Fruit fly (Drosophila melanogaster): Measurements from ENCODE around the gene CG3982.

CG3982 gene

DNA sequence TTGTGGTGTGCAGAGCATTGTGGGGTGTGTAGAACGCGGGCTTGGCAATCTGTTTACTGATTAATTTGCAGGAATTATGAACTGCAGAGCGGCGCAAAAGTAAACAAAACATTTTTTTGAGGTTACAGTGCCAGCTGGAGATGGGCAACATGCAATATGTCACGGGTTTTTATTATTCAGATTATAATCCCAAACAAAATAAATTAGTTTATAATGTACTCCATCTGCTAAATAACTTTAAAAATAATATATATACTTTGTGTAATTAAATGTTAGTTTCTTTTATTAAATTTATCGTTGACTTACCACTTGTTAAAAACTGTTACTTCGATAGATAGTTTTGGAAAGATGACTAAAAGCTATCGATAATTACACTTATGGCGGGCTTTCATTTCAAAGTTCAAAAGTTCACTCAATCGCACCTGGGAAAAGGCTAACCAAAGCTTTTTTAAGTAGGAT, 46.3 kb downstream of the CG3982 start, which contains the start of gene Fdx1 (continued):
- TF ChIP-seq CG14965 (GFP tag; optimal IDR thresholded peaks at IDR 0.05; ENCODE audit: borderline replicate concordance), result no peak
- TF ChIP-seq CG13775 (GFP tag; optimal IDR thresholded peaks at IDR 0.05), result peak; percentile 27
- TF ChIP-seq H15 (GFP tag; IDR thresholded peaks at IDR 0.05), result 0 out of 3 replicates have a peak, but pooled peaks have one; percentile 41
- TF ChIP-seq fru (optimal IDR thresholded peaks at IDR 0.05), result no peak
- TF ChIP-seq CG13894 (tag; optimal IDR thresholded peaks at IDR 0.05), result peak; percentile 33
- no peak for TF ChIP-seq ham (GFP tag; IDR thresholded peaks at IDR 0.05)
- no peak for TF ChIP-seq CG6654 (GFP tag; optimal IDR thresholded peaks at IDR 0.05)
- peak; percentile 8 for TF ChIP-seq CG13624 (GFP tag; optimal IDR thresholded peaks at IDR 0.05)
- TF ChIP-seq z (GFP tag; IDR thresholded peaks at IDR 0.05), result no peak
- peak; percentile 45 for TF ChIP-seq CG2712 (tag; optimal IDR thresholded peaks at IDR 0.05)
- peak in 1 of 2 experiments; percentile 8 for TF ChIP-seq crp (GFP tag; optimal IDR thresholded peaks at IDR 0.05)
- TF ChIP-seq CG14441 (GFP tag; IDR thresholded peaks at IDR 0.05), result 0 out of 2 replicates have a peak, but pooled peaks have one; percentile 29
- peak; percentile 15; the same call in 1 of the 2 replicates for TF ChIP-seq CG32532 (GFP tag; IDR thresholded peaks at IDR 0.05)
- peak; percentile 34 for TF ChIP-seq CG4820 (GFP tag; optimal IDR thresholded peaks at IDR 0.05)
- TF ChIP-seq Doc3 (GFP tag; IDR thresholded peaks at IDR 0.05; ENCODE audit: partially characterized antibody), result peak; percentile 64
- TF ChIP-seq row (GFP tag; IDR thresholded peaks at IDR 0.05), result peak; percentile 84
- TF ChIP-seq Meics (GFP tag; optimal IDR thresholded peaks at IDR 0.05), result peak; percentile 42
- TF ChIP-seq CG2199 (GFP tag; IDR thresholded peaks at IDR 0.05), result no peak
- TF ChIP-seq btn (GFP tag; optimal IDR thresholded peaks at IDR 0.05), result no peak
- TF ChIP-seq CG15073 (GFP tag; optimal IDR thresholded peaks at IDR 0.05), result no peak
- TF ChIP-seq Sox100B (GFP tag; optimal IDR thresholded peaks at IDR 0.05), result peak; percentile 23
- no peak for TF ChIP-seq otp (GFP tag; IDR thresholded peaks at IDR 0.05)
- TF ChIP-seq CG10979 (tag; optimal IDR thresholded peaks at IDR 0.05), result peak; percentile 23
- peak; percentile 46 for TF ChIP-seq CG10147 (GFP tag; optimal IDR thresholded peaks at IDR 0.05)
- no peak for TF ChIP-seq CG11504 (tag; optimal IDR thresholded peaks at IDR 0.05)
- no peak for TF ChIP-seq fu2 (GFP tag; optimal IDR thresholded peaks at IDR 0.05)
- TF ChIP-seq CG4282 (GFP tag; optimal IDR thresholded peaks at IDR 0.05), result no peak
- TF ChIP-seq Bteb2 (GFP tag; optimal IDR thresholded peaks at IDR 0.05), result no peak
- TF ChIP-seq cas (GFP tag; IDR thresholded peaks at IDR 0.05), result no peak
- TF ChIP-seq CG9932 (GFP tag; IDR thresholded peaks at IDR 0.05), result peak; percentile 71
- no peak; the same call in 1 of the 2 replicates for TF ChIP-seq ap (GFP tag; IDR thresholded peaks at IDR 0.05)
- peak; percentile 34 for TF ChIP-seq trem (tag; optimal IDR thresholded peaks at IDR 0.05)
- no peak for TF ChIP-seq trh (GFP tag; optimal IDR thresholded peaks at IDR 0.05)
- no peak for TF ChIP-seq dmrt99B (tag; optimal IDR thresholded peaks at IDR 0.05)
- TF ChIP-seq CG10565 (GFP tag; optimal IDR thresholded peaks at IDR 0.05), result no peak
- peak; percentile 34 for TF ChIP-seq Xbp1 (GFP tag; optimal IDR thresholded peaks at IDR 0.05)
- TF ChIP-seq CG12744 (GFP tag; optimal IDR thresholded peaks at IDR 0.05), result no peak
- peak; percentile 12 for TF ChIP-seq MESR4 (GFP tag; optimal IDR thresholded peaks at IDR 0.05)
- peak; percentile 77 for TF ChIP-seq sna (GFP tag; IDR thresholded peaks at IDR 0.05; ENCODE audit: partially characterized antibody)
- no peak for TF ChIP-seq Ets97D (GFP tag; optimal IDR thresholded peaks at IDR 0.05)
- TF ChIP-seq zfh2 (GFP tag; optimal IDR thresholded peaks at IDR 0.05), result peak; percentile 12
- TF ChIP-seq CG8290 (GFP tag; optimal IDR thresholded peaks at IDR 0.05), result peak; percentile 0
- no peak for TF ChIP-seq CG8290 (tag; optimal IDR thresholded peaks at IDR 0.05)
- TF ChIP-seq hkb (optimal IDR thresholded peaks at IDR 0.05), result no peak
- peak; percentile 63; the same call in 1 of the 2 replicates for TF ChIP-seq hkb (GFP tag; IDR thresholded peaks at IDR 0.05)
- no peak for TF ChIP-seq pan (optimal IDR thresholded peaks at IDR 0.05)
- TF ChIP-seq pan (GFP tag; optimal IDR thresholded peaks at IDR 0.05 in 1 of 2, IDR thresholded peaks at IDR 0.05 in 1 of 2), result peak in 1 of 2 experiments; percentile 15
- TF ChIP-seq vnd (GFP tag; IDR thresholded peaks at IDR 0.05; ENCODE audit: partially characterized antibody), result 0 out of 3 replicates have a peak, but pooled peaks have one; percentile 8
- TF ChIP-seq CG31224 (GFP tag; IDR thresholded peaks at IDR 0.05), result no peak
- TF ChIP-seq CG11085 (GFP tag; IDR thresholded peaks at IDR 0.05), result no peak
- TF ChIP-seq phol (tag; optimal IDR thresholded peaks at IDR 0.05), result peak; percentile 36
- TF ChIP-seq gem (tag; optimal IDR thresholded peaks at IDR 0.05), result peak; percentile 67

All from whole organism, embryonic.